Worm (Caenorhabditis elegans): ENCODE results near the gene glna-1.

DNA sequence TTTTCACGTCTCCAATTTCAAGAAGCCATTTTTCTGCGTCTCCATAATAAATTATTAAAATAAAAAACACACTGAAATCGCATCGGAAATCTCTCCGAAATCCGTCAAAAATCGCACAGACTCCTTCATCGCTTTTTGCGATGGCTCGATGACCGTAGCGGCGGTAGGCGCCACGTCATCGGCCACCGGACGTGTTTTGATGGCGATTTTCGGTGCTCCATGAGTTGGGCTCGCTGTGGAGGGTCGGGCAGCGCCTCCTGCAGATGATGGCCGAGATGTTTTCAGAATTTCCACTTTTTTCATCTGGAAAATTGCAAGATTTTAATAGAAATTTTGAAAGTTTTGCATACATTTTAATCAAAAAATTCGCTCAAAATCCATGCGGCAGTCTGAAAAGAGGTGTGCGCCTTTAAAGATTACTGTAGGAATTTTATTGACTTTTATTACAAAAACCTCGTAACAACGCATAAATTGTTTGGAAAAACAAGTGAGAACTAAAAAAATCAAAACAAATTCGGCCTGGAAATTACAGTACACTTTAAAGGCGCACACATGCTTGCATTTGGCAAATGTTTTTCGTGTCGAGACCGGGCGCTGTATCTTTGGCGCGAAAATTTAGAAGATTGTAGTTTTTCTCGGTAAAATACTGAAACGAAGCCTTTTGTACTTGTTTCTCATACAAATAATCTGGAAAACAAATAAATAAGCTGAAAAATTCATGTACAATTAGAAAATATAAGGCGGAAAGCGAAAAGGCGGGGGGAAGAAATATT lies 19.0 kb upstream of the glna-1 start, which contains the start of gene smg-9:
- TF ChIP-seq unc-62 (GFP tag; optimal IDR thresholded peaks at IDR 0.05), result no peak
- no peak for TF ChIP-seq rpc-1 (optimal IDR thresholded peaks at IDR 0.05)
- TF ChIP-seq rpc-1 (tag; optimal IDR thresholded peaks at IDR 0.05), result no peak
- peak; percentile 80 for TF ChIP-seq efl-1 (GFP tag; optimal IDR thresholded peaks at IDR 0.05)
- TF ChIP-seq sdz-38 (tag; optimal IDR thresholded peaks at IDR 0.05), result no peak
- no peak for TF ChIP-seq mxl-1 (tag; optimal IDR thresholded peaks at IDR 0.05)
- no peak for TF ChIP-seq pbrm-1 (GFP tag; IDR thresholded peaks at IDR 0.05)
- TF ChIP-seq ceh-91 (GFP tag; IDR thresholded peaks at IDR 0.05), result no peak; the same call in 1 of the 2 replicates
- TF ChIP-seq F37B4.10 (GFP tag; IDR thresholded peaks at IDR 0.05), result no peak
- no peak for TF ChIP-seq nhr-80 (tag; optimal IDR thresholded peaks at IDR 0.05)
